Worm (Caenorhabditis elegans) whole organism, L1 larva: ENCODE results near the gene F09B9.5.

Experiments
- ceh-8 ChIP-seq: fragments of 200-800 bp; sonication (Bioruptor generic); optimal IDR thresholded peaks from 2 replicates; lab custom pipeline; 2018; ENCODE audit warnings: mild to moderate bottlenecking, missing genetic modification characterization, moderate library complexity, missing compliant biosample characterization
- fkh-4 ChIP-seq: sonication (generic microtip); optimal IDR thresholded peaks from 2 replicates; lab custom pipeline; 2016; ENCODE audit warnings: missing compliant biosample characterization, missing genetic modification characterization, borderline replicate concordance
- hlh-4 ChIP-seq: sonication (generic microtip); optimal IDR thresholded peaks from 2 replicates; lab custom pipeline; 2016; ENCODE audit warnings: mild to moderate bottlenecking, missing genetic modification characterization, missing compliant biosample characterization
- mdl-1 ChIP-seq, 2 experiments: fragments of 150-350 bp; optimal IDR thresholded peaks; 2 replicates each; lab custom pipeline; 2014 to 2017; ENCODE audit warnings: missing biosample characterization in 2 of 2, missing genetic modification characterization in 2 of 2, inconsistent platforms in 1 of 2
- mep-1 ChIP-seq: fragments of 150-350 bp; optimal IDR thresholded peaks from 2 replicates; lab custom pipeline; 2014; ENCODE audit warnings: missing biosample characterization, missing genetic modification characterization
- nhr-11 ChIP-seq: fragments of 150-350 bp; optimal IDR thresholded peaks from 2 replicates; lab custom pipeline; 2014; ENCODE audit warnings: missing biosample characterization, missing genetic modification characterization
- nhr-28 ChIP-seq: fragments of 150-350 bp; optimal IDR thresholded peaks from 2 replicates; lab custom pipeline; 2014; ENCODE audit warnings: missing biosample characterization, missing genetic modification characterization
- skn-1 ChIP-seq: fragments of 150-350 bp; optimal IDR thresholded peaks from 2 replicates; lab custom pipeline; 2014; ENCODE audit warnings: missing biosample characterization, missing genetic modification characterization

DNA sequence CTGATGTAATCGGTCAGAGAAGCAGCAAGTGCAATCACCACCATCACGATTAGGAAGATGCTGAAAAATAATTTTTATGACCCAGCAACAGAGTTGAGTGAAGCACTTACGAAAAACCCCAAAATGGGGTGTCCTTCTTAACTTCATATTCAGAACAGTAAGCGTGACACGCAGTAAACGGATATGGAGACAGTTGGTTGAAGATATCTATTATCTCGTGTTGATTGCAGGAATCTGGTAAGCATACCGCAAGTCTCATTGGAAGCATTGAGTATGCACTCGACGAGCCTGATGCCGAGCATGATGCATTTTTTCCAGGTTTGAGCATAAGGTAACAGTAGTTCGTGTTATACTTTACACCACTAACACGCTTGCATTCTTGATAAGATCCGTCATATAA, 13.4 kb upstream of the F09B9.5 start:
- TF ChIP-seq nhr-28 (tag; lab: Kevin White, UChicago): no peak
- no peak for TF ChIP-seq mdl-1 (tag; optimal IDR thresholded peaks at IDR 0.05; lab: Kevin White, UChicago)
- no peak for TF ChIP-seq hlh-4 (tag; lab: Kevin White, UChicago)
- no peak for TF ChIP-seq skn-1 (tag; lab: Kevin White, UChicago)
- TF ChIP-seq ceh-8 (GFP tag; lab: Kevin White, UChicago): no peak
- no peak for TF ChIP-seq mep-1 (tag; lab: Kevin White, UChicago)
- TF ChIP-seq nhr-11: no peak
- no peak for TF ChIP-seq fkh-4 (tag; lab: Kevin White, UChicago)
